Fruit fly (Drosophila melanogaster): ENCODE data around the gene Uba2.

DNA sequence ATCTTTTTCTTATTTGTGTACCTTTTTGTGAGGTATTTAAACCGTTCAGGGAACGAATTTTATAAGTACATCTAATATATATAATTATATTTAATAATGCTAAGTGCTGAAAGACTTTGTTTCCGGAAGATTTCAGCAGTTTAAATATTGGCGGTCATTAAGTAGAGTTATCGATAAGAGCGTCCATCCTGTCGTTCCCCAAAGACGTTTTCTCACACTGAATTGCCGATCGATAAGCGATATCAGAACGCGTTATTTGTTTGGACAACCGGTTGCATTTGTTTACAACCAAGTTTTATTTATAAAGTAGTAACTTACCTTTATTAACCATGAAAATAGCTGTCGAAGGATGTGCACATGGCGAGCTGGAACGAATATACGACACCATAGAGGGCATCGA, 6.0 kb downstream of the Uba2 start, which contains the start of gene ldbr:
- TF ChIP-seq Dll (optimal IDR thresholded peaks at IDR 0.05) (no peak), CG8478 (optimal IDR thresholded peaks at IDR 0.05) (no peak), EcR (GFP tag; optimal IDR thresholded peaks at IDR 0.05) (no peak)
